Fruit fly (Drosophila melanogaster) whole organism, wandering third instar larva: ENCODE results near the gene CG1275.

Experiments used
- CG32264 ChIP-seq: fragments of 200-800 bp; sonication (Bioruptor generic); optimal IDR thresholded peaks from 2 replicates; lab custom pipeline; 2016; ENCODE audit warnings: missing biosample characterization, missing genetic modification characterization
- CG9705 ChIP-seq: fragments of 200-800 bp; sonication (Bioruptor generic); optimal IDR thresholded peaks from 2 replicates; lab custom pipeline; 2018; ENCODE audit warnings: missing biosample characterization, mild to moderate bottlenecking, missing genetic modification characterization
- Dfd ChIP-seq: fragments of >200 bp; optimal IDR thresholded peaks from 2 replicates; lab custom pipeline; 2017; ENCODE audit warnings: missing biosample characterization, missing genetic modification characterization
- GATAd ChIP-seq: sonication (Bioruptor generic); optimal IDR thresholded peaks from 2 replicates; lab custom pipeline; 2016; ENCODE audit warnings: missing biosample characterization, missing genetic modification characterization
- HLH106 ChIP-seq: fragments of 200-800 bp; optimal IDR thresholded peaks from 3 replicates; lab custom pipeline; 2019; ENCODE audit warnings: missing biosample characterization, mild to moderate bottlenecking, missing genetic modification characterization, moderate library complexity
- Hnf4 ChIP-seq: fragments of 200-800 bp; sonication (Bioruptor generic); optimal IDR thresholded peaks from 2 replicates; lab custom pipeline; 2016; ENCODE audit warnings: missing biosample characterization, mild to moderate bottlenecking, missing genetic modification characterization
- Hr78 ChIP-seq: fragments of >200 bp; optimal IDR thresholded peaks from 2 replicates; lab custom pipeline; 2017; ENCODE audit warnings: missing biosample characterization, missing genetic modification characterization
- Hr83 ChIP-seq: fragments of 200-300 bp; sonication (Bioruptor generic); optimal IDR thresholded peaks from 2 replicates; lab custom pipeline; 2016; ENCODE audit warnings: missing biosample characterization, mild to moderate bottlenecking, missing genetic modification characterization, moderate library complexity; ENCODE audit not compliant: poor library complexity, severe bottlenecking
- Jra ChIP-seq: sonication (Bioruptor generic); optimal IDR thresholded peaks from 2 replicates; lab custom pipeline; 2016; ENCODE audit warnings: missing biosample characterization, missing genetic modification characterization
- Myc ChIP-seq: fragments of >200 bp; optimal IDR thresholded peaks from 2 replicates; lab custom pipeline; 2017
- N ChIP-seq: fragments of >200 bp; optimal IDR thresholded peaks from 2 replicates; lab custom pipeline; 2018; ENCODE audit warnings: missing biosample characterization, missing external identifiers, missing genetic modification characterization
- OdsH ChIP-seq: fragments of 200-800 bp; sonication (Bioruptor generic); optimal IDR thresholded peaks from 2 replicates; lab custom pipeline; 2016; ENCODE audit warnings: missing biosample characterization, mild to moderate bottlenecking, missing genetic modification characterization
- Rel ChIP-seq, 2 experiments: fragments of 200-800 bp; sonication (Bioruptor generic) in 1 of 2; optimal IDR thresholded peaks; 2 replicates in 1 of 2; 3 replicates in 1 of 2; lab custom pipeline; 2016 to 2019; ENCODE audit warnings: mild to moderate bottlenecking in 2 of 2, missing biosample characterization in 2 of 2, missing genetic modification characterization in 2 of 2, moderate library complexity in 1 of 2
- Sp1 ChIP-seq: fragments of 200-800 bp; sonication (Bioruptor generic); optimal IDR thresholded peaks from 3 replicates; lab custom pipeline; 2019; ENCODE audit warnings: missing biosample characterization, mild to moderate bottlenecking, missing genetic modification characterization, moderate library complexity
- Vsx2 ChIP-seq: fragments of 200-300, 225-300 bp; sonication (Bioruptor generic); optimal IDR thresholded peaks from 2 replicates; lab custom pipeline; 2018; ENCODE audit warnings: missing biosample characterization, missing genetic modification characterization; ENCODE audit not compliant: partially characterized antibody
- dl ChIP-seq, 2 experiments: fragments of 175-275, 200-275 bp in 1 of 2; fragments of 200-275 bp in 1 of 2; sonication (Bioruptor generic); optimal IDR thresholded peaks; lab custom pipeline; 2018; ENCODE audit warnings: mild to moderate bottlenecking in 2 of 2, missing biosample characterization in 2 of 2, missing genetic modification characterization in 2 of 2, moderate library complexity in 2 of 2; ENCODE audit not compliant: partially characterized antibody in 2 of 2, insufficient read depth in 1 of 2
- dmrt93B ChIP-seq: fragments of 200-800 bp; sonication (Bioruptor generic); optimal IDR thresholded peaks from 2 replicates; lab custom pipeline; 2018; ENCODE audit warnings: missing biosample characterization, mild to moderate bottlenecking, missing genetic modification characterization
- dsf ChIP-seq: sonication (Bioruptor generic); optimal IDR thresholded peaks from 2 replicates; lab custom pipeline; 2016; ENCODE audit warnings: missing biosample characterization, missing genetic modification characterization, borderline replicate concordance
- ey ChIP-seq: fragments of 200-800 bp; sonication (Bioruptor generic); optimal IDR thresholded peaks from 2 replicates; lab custom pipeline; 2016; ENCODE audit warnings: missing biosample characterization, missing genetic modification characterization
- h ChIP-seq: fragments of 200-800 bp; sonication (Bioruptor generic); optimal IDR thresholded peaks from 3 replicates; lab custom pipeline; 2016; ENCODE audit warnings: missing biosample characterization, mild to moderate bottlenecking, missing genetic modification characterization
- jim ChIP-seq: fragments of 175-275, 200-325 bp; sonication (Bioruptor generic); optimal IDR thresholded peaks from 2 replicates; lab custom pipeline; 2016; ENCODE audit warnings: missing biosample characterization, mild to moderate bottlenecking, missing genetic modification characterization
- lola ChIP-seq: fragments of >200 bp; optimal IDR thresholded peaks from 2 replicates; lab custom pipeline; 2017; ENCODE audit warnings: missing biosample characterization, missing genetic modification characterization
- psq ChIP-seq: fragments of 200-800 bp; sonication (Bioruptor generic); optimal IDR thresholded peaks from 3 replicates; lab custom pipeline; 2017; ENCODE audit warnings: missing biosample characterization, mild to moderate bottlenecking, missing genetic modification characterization, moderate library complexity
- rgr ChIP-seq: fragments of 200-800 bp; sonication (Bioruptor generic); optimal IDR thresholded peaks from 3 replicates; lab custom pipeline; 2016; ENCODE audit warnings: missing biosample characterization, mild to moderate bottlenecking, missing genetic modification characterization
- sv ChIP-seq: fragments of 200-800 bp; sonication (Bioruptor generic); optimal IDR thresholded peaks from 3 replicates; lab custom pipeline; 2016; ENCODE audit warnings: missing biosample characterization, missing genetic modification characterization
- tai ChIP-seq: sonication (Bioruptor generic); optimal IDR thresholded peaks from 2 replicates; lab custom pipeline; 2016; ENCODE audit warnings: missing biosample characterization, missing genetic modification characterization
- usp ChIP-seq: fragments of >200 bp; optimal IDR thresholded peaks from 2 replicates; lab custom pipeline; 2017; ENCODE audit warnings: missing biosample characterization, missing genetic modification characterization
- woc ChIP-seq: sonication (Bioruptor generic); optimal IDR thresholded peaks from 2 replicates; lab custom pipeline; 2016; ENCODE audit warnings: missing biosample characterization, mild to moderate bottlenecking, missing genetic modification characterization

CG1275 gene

DNA sequence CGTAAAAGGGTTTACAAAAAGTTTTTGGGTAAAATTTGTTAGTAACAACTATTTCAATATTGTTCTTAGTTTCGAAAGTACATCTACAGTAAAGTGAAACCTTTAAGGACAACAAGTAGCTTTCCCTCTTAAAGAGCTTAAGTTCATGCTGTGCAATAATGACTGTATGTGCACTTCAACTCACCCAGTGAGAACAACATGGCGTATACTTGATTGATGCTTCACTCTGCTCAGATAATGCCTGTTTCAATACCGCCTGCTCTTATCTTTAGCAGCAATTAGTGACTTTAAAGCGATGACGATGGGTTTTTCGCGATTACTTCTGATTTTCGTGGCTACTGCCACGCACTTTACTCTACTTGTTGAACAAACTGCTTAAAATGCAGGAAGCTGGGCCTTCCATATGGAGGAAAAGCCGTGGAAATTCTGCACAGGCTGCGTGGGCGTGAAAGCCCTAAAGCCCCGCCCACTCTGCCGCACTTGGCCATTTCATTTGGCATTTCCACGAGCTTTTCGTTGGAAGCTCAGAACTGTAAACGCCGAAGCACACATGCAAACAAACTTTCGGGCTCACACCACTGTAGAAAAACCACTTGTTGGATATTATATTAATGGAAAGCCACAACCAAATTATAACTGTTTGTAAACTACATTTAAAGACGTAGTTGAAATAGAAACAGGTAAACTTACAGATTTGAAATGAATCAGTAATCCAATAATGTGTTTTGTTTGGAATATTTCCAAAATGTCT lies 626 bp downstream of the CG1275 start:
- TF ChIP-seq dmrt93B (GFP tag; lab: Kevin White, UChicago) = no peak

DNA sequence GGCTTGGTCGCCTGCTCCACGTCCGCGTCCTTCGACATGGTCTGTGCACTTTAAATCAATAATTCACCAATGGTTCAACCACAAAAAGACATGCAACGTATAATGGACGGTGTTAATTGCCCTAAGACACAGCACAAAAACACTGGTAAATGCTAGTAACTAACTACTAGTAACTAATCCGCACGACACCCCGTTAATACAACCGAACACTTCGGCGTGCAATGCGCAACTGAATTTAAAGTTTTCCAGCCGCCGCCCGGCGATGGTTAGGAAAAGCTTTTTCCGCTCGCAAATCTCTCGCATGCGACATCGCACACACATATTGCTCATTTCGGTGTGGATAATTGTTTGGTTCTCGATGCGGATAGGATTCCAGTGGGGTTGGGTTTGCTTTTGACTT lies 1.4 kb downstream of the CG1275 start:
- no peak for TF ChIP-seq sv
- TF ChIP-seq usp (GFP tag; lab: Kevin White, UChicago) = no peak
- no peak for TF ChIP-seq CG9705 (GFP tag; lab: Kevin White, UChicago)
- TF ChIP-seq tai (GFP tag; lab: Kevin White, UChicago) = no peak
- TF ChIP-seq Hr78 (GFP tag; lab: Kevin White, UChicago) = no peak
- TF ChIP-seq dsf = no peak
- TF ChIP-seq Sp1 (GFP tag; lab: Kevin White, UChicago) = no peak
- TF ChIP-seq, all 38 proteins: peak for 0

DNA sequence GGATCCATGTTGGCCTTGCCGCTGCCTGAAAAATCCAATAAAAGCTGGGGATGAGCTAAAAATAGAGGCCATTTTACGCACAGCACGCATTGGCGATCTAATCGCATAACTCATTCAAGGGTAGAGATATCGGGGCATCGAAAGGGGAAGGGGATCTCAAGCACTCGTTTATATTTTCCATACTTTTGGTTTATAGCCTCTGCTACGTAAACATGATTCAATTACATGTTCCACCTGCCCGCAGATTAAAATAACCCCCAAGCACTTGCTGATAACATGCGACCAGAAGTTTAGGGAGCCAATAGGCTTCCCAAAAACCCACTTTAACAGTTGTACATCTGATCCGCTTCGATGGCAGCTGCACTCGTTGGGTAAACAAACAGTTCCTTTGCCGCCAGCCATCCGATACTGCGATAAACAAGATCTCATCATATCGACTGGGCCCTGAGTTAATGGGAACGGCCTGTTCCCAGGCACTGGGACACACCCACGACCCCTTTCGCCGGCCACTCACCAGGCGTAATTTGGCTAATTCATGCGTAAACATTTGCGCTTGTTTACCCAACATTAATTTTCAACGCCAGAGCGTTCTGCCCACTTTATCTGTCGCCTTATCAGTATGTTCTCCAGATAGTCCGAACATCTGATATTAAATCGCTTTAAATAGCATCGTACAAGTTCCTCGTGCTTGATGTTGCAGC lies 3.1 kb downstream of the CG1275 start:
- no peak for TF ChIP-seq usp (GFP tag; lab: Kevin White, UChicago)
- peak; percentile 64 for TF ChIP-seq Hr83 (GFP tag; lab: Kevin White, UChicago)

DNA sequence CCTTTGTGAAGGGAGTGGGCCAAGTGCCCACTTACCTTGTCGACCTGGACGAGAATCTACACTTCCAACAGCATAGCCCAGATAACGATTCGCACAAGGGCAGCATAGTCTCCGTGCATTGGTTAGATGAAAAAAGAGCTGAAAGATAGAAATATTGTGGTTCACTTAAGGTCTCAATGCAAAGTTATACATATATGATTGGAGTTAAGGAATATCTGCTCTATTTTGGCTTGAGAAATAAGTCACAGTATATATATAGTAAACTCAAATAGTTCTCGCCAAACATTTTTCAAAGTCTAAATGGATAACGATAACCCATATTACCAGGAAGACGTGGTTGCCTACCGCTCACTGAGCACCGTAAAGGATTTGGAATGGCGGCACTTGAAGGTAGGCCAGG lies 8.9 kb downstream of the CG1275 start, which contains the start of gene CG32305:
Gene CG32305 (plus strand): TSS at position 301 of the 400 bp plus-strand sequence.
- no peak for TF ChIP-seq Jra (GFP tag; lab: Kevin White, UChicago)
- no peak for TF ChIP-seq OdsH (GFP tag; lab: Kevin White, UChicago)
- TF ChIP-seq usp (GFP tag; lab: Kevin White, UChicago) = no peak
- no peak for TF ChIP-seq h (GFP tag; lab: Kevin White, UChicago)
- TF ChIP-seq Dfd = no peak
- TF ChIP-seq sv = no peak
- no peak for TF ChIP-seq psq (GFP tag; lab: Kevin White, UChicago)
- no peak for TF ChIP-seq ey (GFP tag; lab: Kevin White, UChicago)
- TF ChIP-seq lola = no peak
- no peak for TF ChIP-seq rgr (GFP tag; lab: Kevin White, UChicago)
- TF ChIP-seq Hnf4 (GFP tag; lab: Kevin White, UChicago) = no peak
- no peak for TF ChIP-seq woc (GFP tag; lab: Kevin White, UChicago)
- TF ChIP-seq GATAd (GFP tag; lab: Kevin White, UChicago) = no peak
- no peak for TF ChIP-seq tai (GFP tag; lab: Kevin White, UChicago)
- TF ChIP-seq dl (GFP tag; optimal IDR thresholded peaks at IDR 0.05; lab: Kevin White, UChicago; ENCODE audit: insufficient read depth in 1 of 2, partially characterized antibody in 2 of 2) = no peak

DNA sequence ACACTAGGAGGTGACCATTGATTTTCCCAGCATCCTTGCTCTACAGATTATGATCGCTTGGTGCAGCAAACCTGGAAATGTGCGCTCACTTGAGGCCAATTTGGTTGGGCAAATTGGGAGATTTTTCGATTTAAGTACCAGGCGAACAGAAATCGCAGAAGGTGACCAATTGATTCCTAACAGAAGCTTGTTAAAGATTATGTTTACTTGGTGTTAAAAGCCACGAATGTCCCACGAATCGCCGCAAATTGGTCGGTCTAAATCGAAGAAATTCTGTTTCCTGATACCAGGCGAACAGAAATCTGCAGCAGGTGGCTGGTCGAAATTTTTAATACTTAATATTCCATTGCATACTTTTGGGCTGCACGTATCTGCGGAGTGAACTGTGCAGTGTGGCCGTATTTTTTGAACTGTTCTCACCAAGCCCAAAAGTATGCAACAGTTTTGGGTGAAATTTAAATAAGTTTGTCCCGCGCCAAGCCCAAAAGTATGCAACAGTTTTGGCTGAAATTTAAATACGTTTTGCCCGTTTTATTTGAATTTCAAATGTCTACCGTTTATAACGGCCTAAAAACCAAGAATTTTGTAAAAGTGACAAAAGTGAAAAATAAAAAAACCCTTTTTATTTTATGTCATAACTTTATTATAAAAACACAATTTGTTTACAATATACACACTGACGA lies 13.2 kb downstream of the CG1275 start, which contains the start of gene CG32301:
Gene CG32301 (plus strand): TSS at position 633 of the 683 bp plus-strand sequence.
- TF ChIP-seq jim (GFP tag; lab: Kevin White, UChicago) (no peak), Rel (GFP tag; optimal IDR thresholded peaks at IDR 0.05; lab: Kevin White, UChicago) (no peak), Rel (tag; optimal IDR thresholded peaks at IDR 0.05; lab: Kevin White, UChicago) (no peak), woc (GFP tag; lab: Kevin White, UChicago) (no peak), Myc (lab: Kevin White, UChicago) (peak; percentile 96), sv (no peak), CG32264 (no peak), HLH106 (tag; lab: Kevin White, UChicago) (no peak), ey (GFP tag; lab: Kevin White, UChicago) (no peak), Hr83 (GFP tag; lab: Kevin White, UChicago) (no peak), Vsx2 (GFP tag; lab: Kevin White, UChicago) (peak; percentile 46), lola (no peak), N (GFP tag; lab: Kevin White, UChicago) (peak; percentile 15)
